Worm (Caenorhabditis elegans): ENCODE results near the gene C40A11.4.

The C40A11.4 gene

DNA sequence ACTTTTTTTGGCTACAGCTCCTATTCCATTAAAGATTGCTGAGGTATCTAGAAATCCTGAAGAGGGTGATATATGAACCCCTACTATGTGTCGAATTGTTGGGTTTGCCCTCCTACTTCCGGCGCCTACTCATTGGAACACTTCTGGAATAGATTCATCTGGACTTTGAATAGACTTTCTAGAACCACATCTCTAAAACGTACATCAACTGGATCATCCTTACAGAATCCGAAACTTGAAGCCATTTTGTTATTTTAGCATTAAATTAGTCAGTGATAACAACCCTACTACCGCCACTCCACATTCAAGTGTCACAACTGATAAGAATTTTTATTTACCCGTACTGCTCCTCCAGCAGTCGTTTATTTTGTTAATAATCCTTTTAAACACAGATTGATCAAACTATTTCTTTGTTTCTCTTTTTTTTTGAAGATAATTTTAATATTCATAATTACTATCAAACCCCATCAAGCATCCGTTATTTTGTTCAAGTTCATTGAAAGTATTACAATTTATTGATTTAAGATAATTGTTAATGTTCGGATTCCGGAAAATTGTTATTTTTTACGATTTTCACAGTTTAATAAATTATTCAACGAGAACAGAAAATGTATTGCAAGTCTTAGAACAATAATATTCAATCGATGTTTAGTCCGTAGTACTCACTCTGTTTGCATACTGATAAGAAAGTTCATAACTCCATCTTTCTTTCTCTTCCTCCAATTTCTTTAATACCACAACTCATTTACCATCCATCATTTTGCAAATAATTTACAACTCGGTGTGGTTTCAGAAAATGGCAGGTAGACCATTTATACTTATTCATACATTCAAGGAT, 37.9 kb upstream of the C40A11.4 start, which contains the start of gene math-42:
Gene math-42 (plus strand): TSS at position 788 of the 838 bp plus-strand sequence.
- TF ChIP-seq nhr-76 (tag; optimal IDR thresholded peaks at IDR 0.05) (no peak), ceh-16 (tag; optimal IDR thresholded peaks at IDR 0.05) (no peak), elt-2 (tag; optimal IDR thresholded peaks at IDR 0.05) (peak; percentile 60)

DNA sequence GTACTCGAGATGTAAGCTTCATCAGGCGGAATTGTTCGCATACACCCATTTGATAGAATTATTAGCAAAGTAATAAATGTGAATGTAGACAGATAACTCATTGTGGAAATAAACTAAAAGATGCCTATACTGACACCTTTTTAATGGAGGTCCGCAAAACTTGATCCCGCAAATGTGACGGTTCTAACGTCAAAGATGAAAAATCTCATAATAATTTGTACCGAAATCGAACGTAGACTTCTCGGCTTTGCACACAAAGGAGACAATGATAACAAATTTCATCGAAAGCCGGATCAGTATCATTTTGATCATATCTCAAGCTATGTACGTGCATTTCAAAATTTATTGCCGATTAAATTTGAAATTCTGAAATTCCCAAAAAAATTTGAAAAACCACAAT, 28.9 kb upstream of the C40A11.4 start, which contains the start of gene R52.4:
Gene R52.4 (minus strand): TSS at position 101 of the 400 bp plus-strand sequence.
- no peak for TF ChIP-seq daf-12 (tag; optimal IDR thresholded peaks at IDR 0.05)
- no peak for TF ChIP-seq egl-27 (tag; optimal IDR thresholded peaks at IDR 0.05)
- TF ChIP-seq nfya-1 (tag; optimal IDR thresholded peaks at IDR 0.05; ENCODE audit: insufficient read depth) = no peak
- no peak for TF ChIP-seq lin-15B (tag; optimal IDR thresholded peaks at IDR 0.05)
- TF ChIP-seq nhr-23 (tag; optimal IDR thresholded peaks at IDR 0.05) = no peak
- TF ChIP-seq eor-1 (tag; optimal IDR thresholded peaks at IDR 0.05) = no peak
- no peak for TF ChIP-seq nhr-28 (tag; optimal IDR thresholded peaks at IDR 0.05)

DNA sequence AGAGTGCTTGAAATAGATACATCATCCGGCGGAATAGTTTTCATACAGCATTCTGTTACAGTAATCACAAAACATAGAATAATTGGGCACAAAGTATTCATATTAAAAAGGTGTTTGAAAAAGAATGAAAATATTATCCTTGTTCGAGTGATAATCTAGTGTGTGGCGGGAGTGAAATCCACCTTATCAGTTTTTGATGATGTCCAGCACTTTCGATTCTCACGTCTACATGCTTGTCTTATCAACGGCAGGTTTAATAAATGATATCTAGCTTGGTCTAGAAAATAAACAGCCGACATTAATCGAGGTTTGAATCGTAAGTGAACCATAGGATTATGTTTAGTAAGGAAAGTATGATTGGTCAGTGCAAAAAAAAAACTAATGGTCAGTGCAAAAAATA, 27.3 kb upstream of the C40A11.4 start, which contains the start of gene R52.5:
Gene R52.5 (minus strand): TSS at position 101 of the 400 bp plus-strand sequence.
- no peak for TF ChIP-seq ZK546.5 (tag; optimal IDR thresholded peaks at IDR 0.05)
- no peak for TF ChIP-seq nhr-237 (tag; optimal IDR thresholded peaks at IDR 0.05)
- no peak for TF ChIP-seq jun-1 (tag; optimal IDR thresholded peaks at IDR 0.05)
- TF ChIP-seq ceh-82 (tag; optimal IDR thresholded peaks at IDR 0.05) = no peak
- TF ChIP-seq daf-12 (tag; optimal IDR thresholded peaks at IDR 0.05) = no peak
- TF ChIP-seq ztf-4 (tag; optimal IDR thresholded peaks at IDR 0.05) = no peak
- no peak for TF ChIP-seq eor-1 (tag; optimal IDR thresholded peaks at IDR 0.05)
- TF ChIP-seq nhr-12 (tag; optimal IDR thresholded peaks at IDR 0.05) = no peak
- TF ChIP-seq ceh-9 (tag; optimal IDR thresholded peaks at IDR 0.05) = no peak
- TF ChIP-seq skn-1 (tag; optimal IDR thresholded peaks at IDR 0.05) = no peak
- TF ChIP-seq nhr-77 (tag; optimal IDR thresholded peaks at IDR 0.05) = no peak
- no peak for TF ChIP-seq R02D3.7 (tag; optimal IDR thresholded peaks at IDR 0.05)
- TF ChIP-seq nhr-28 (tag; optimal IDR thresholded peaks at IDR 0.05) = no peak
- TF ChIP-seq nhr-43 (tag; optimal IDR thresholded peaks at IDR 0.05; ENCODE audit: poor library complexity, severe bottlenecking) = no peak
- no peak for TF ChIP-seq aly-2 (tag; optimal IDR thresholded peaks at IDR 0.05)

DNA sequence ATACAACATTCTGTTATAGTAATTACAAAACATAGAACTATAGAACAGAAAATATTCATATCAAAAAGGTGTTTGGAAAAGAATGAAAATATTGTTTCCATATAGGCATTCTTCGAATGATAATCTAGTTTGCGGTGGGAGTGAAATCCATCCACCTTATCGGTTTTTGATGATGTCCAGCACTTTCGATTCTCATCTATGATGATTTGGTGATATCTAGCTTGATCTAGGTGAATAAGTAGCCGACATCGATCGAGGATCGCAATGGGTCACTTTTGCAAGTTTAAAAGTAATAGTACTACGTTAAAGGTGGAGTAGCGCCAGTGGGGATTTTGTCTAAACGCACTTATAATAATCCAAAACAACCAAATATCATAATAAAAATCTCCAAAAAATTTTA, 24.3 kb upstream of the C40A11.4 start, which contains the start of gene R52.6:
Gene R52.6 (minus strand): TSS at position 101 of the 400 bp plus-strand sequence.
- TF ChIP-seq jun-1 (tag; optimal IDR thresholded peaks at IDR 0.05) (no peak), elt-2 (tag; optimal IDR thresholded peaks at IDR 0.05) (no peak), eor-1 (tag; optimal IDR thresholded peaks at IDR 0.05) (no peak), nhr-12 (tag; optimal IDR thresholded peaks at IDR 0.05) (no peak), lin-15B (tag; optimal IDR thresholded peaks at IDR 0.05) (no peak), unc-62 (GFP tag; optimal IDR thresholded peaks at IDR 0.05) (no peak), zag-1 (tag; optimal IDR thresholded peaks at IDR 0.05) (no peak), ztf-4 (tag; optimal IDR thresholded peaks at IDR 0.05) (no peak), elt-3 (tag; optimal IDR thresholded peaks at IDR 0.05) (no peak), nhr-76 (tag; optimal IDR thresholded peaks at IDR 0.05) (no peak), ZK546.5 (tag; optimal IDR thresholded peaks at IDR 0.05) (no peak), unc-39 (tag; optimal IDR thresholded peaks at IDR 0.05) (no peak), elt-1 (tag; optimal IDR thresholded peaks at IDR 0.05) (no peak)

DNA sequence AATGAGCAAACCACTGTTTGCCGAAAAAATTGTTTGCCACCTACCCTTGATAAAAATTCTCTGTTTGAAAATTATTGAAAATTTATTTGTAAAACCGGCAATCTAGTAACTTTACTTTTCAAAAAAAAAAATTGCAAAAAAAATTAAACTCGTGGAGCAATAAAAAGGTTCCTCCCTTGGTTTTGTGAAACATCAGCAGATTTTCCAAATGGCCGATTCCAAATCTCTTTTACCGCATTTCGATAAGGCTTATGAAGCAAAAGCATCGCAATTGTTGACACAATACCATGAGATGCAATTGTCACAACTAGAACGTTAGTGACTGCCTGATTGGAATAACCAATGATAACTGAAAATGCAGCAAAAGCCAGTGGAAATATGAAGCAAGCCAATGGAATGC, 22.7 kb upstream of the C40A11.4 start:
- TF ChIP-seq nhr-77 (tag; optimal IDR thresholded peaks at IDR 0.05) = no peak
- TF ChIP-seq R02D3.7 (tag; optimal IDR thresholded peaks at IDR 0.05) = no peak
- TF ChIP-seq ama-1 (optimal IDR thresholded peaks at IDR 0.05) = no peak
- no peak for TF ChIP-seq nhr-67 (tag; optimal IDR thresholded peaks at IDR 0.05)
- no peak for TF ChIP-seq nhr-28 (tag; optimal IDR thresholded peaks at IDR 0.05)
- TF ChIP-seq hmg-11 (tag; optimal IDR thresholded peaks at IDR 0.05) = no peak
- no peak for TF ChIP-seq nhr-11 (tag; optimal IDR thresholded peaks at IDR 0.05)
- TF ChIP-seq pqm-1 (tag; optimal IDR thresholded peaks at IDR 0.05) = no peak
- TF ChIP-seq mml-1 (tag; optimal IDR thresholded peaks at IDR 0.05) = no peak
- no peak for TF ChIP-seq ztf-4 (tag; optimal IDR thresholded peaks at IDR 0.05)
- TF ChIP-seq ceh-9 (tag; optimal IDR thresholded peaks at IDR 0.05) = no peak
- TF ChIP-seq pha-4 (tag; optimal IDR thresholded peaks at IDR 0.05) = no peak
- TF ChIP-seq sea-2 (GFP tag; optimal IDR thresholded peaks at IDR 0.05) = no peak
- TF ChIP-seq unc-62 (GFP tag; optimal IDR thresholded peaks at IDR 0.05) = no peak
- TF ChIP-seq ceh-82 (tag; optimal IDR thresholded peaks at IDR 0.05) = no peak
- no peak for TF ChIP-seq aly-2 (tag; optimal IDR thresholded peaks at IDR 0.05)
- TF ChIP-seq jun-1 (tag; optimal IDR thresholded peaks at IDR 0.05) = no peak
- no peak for TF ChIP-seq mdl-1 (tag; optimal IDR thresholded peaks at IDR 0.05)

Data from whole organism, L3 larva.